Worm (Caenorhabditis elegans) whole organism, L2 larva: ENCODE data around the gene Y73B6A.1.

Source experiments
- C34F6.9 ChIP-seq: fragments of 150-350 bp; optimal IDR thresholded peaks from 2 replicates; lab custom pipeline; 2014; ENCODE audit warnings: missing biosample characterization, missing genetic modification characterization
- F13H6.1 ChIP-seq: sonication (generic microtip); optimal IDR thresholded peaks from 2 replicates; lab custom pipeline; 2016; ENCODE audit warnings: missing genetic modification characterization, missing compliant biosample characterization
- R02D3.7 ChIP-seq: fragments of 150-350 bp; optimal IDR thresholded peaks from 2 replicates; lab custom pipeline; 2014; ENCODE audit warnings: missing biosample characterization, missing genetic modification characterization
- Y55F3AM.14 ChIP-seq: fragments of 200-800 bp; sonication (Bioruptor generic); optimal IDR thresholded peaks from 2 replicates; lab custom pipeline; 2018; ENCODE audit warnings: mild to moderate bottlenecking, missing genetic modification characterization, missing compliant biosample characterization
- alr-1 ChIP-seq: fragments of 150-350 bp; optimal IDR thresholded peaks from 2 replicates; lab custom pipeline; 2014; ENCODE audit warnings: missing biosample characterization, missing genetic modification characterization
- aly-2 ChIP-seq: fragments of 150-350 bp; optimal IDR thresholded peaks from 2 replicates; lab custom pipeline; 2014; ENCODE audit warnings: missing biosample characterization, missing genetic modification characterization
- ceh-16 ChIP-seq: fragments of 150-350 bp; optimal IDR thresholded peaks from 2 replicates; lab custom pipeline; 2014; ENCODE audit warnings: missing biosample characterization, missing genetic modification characterization
- crh-2 ChIP-seq: sonication (generic microtip); optimal IDR thresholded peaks from 2 replicates; lab custom pipeline; 2017; ENCODE audit warnings: missing biosample characterization, missing genetic modification characterization
- dmd-4 ChIP-seq: sonication (generic microtip); optimal IDR thresholded peaks from 2 replicates; lab custom pipeline; 2017; ENCODE audit warnings: missing biosample characterization, missing genetic modification characterization
- egl-27 ChIP-seq: sonication (generic microtip); optimal IDR thresholded peaks from 3 replicates; lab custom pipeline; 2017; ENCODE audit warnings: missing biosample characterization, missing genetic modification reagents, missing genetic modification characterization
- elt-3 ChIP-seq: sonication (generic microtip); optimal IDR thresholded peaks from 2 replicates; lab custom pipeline; 2017; ENCODE audit warnings: missing biosample characterization, missing genetic modification characterization
- fos-1 ChIP-seq: fragments of 150-350 bp; optimal IDR thresholded peaks from 2 replicates; lab custom pipeline; 2014; ENCODE audit warnings: missing biosample characterization, missing genetic modification characterization
- gmeb-1 ChIP-seq: fragments of 150-350 bp; optimal IDR thresholded peaks from 2 replicates; lab custom pipeline; 2014; ENCODE audit warnings: missing biosample characterization, missing genetic modification characterization
- lin-13 ChIP-seq: fragments of 150-350 bp; optimal IDR thresholded peaks from 2 replicates; lab custom pipeline; 2014; ENCODE audit warnings: missing biosample characterization, missing genetic modification reagents, missing genetic modification characterization
- lsy-2 ChIP-seq, 2 experiments: fragments of 150-350 bp in 1 of 2; sonication (generic microtip) in 1 of 2; optimal IDR thresholded peaks; 2 replicates each; lab custom pipeline; 2014 to 2017; ENCODE audit warnings: missing biosample characterization in 2 of 2, missing genetic modification characterization in 2 of 2
- mab-5 ChIP-seq: fragments of 150-350 bp; optimal IDR thresholded peaks from 2 replicates; lab custom pipeline; 2014; ENCODE audit warnings: missing biosample characterization, missing genetic modification characterization
- mdl-1 ChIP-seq, 2 experiments: fragments of 150-350 bp in 1 of 2; sonication (generic microtip) in 1 of 2; optimal IDR thresholded peaks; 2 replicates each; lab custom pipeline; 2017; ENCODE audit warnings: missing biosample characterization in 2 of 2, missing genetic modification characterization in 2 of 2
- nhr-10 ChIP-seq: sonication (generic microtip); optimal IDR thresholded peaks from 2 replicates; lab custom pipeline; 2017; ENCODE audit warnings: missing biosample characterization, missing genetic modification characterization
- nhr-12 ChIP-seq: fragments of 150-350 bp; optimal IDR thresholded peaks from 2 replicates; lab custom pipeline; 2014; ENCODE audit warnings: missing biosample characterization, missing genetic modification characterization
- nhr-129 ChIP-seq: fragments of 150-350 bp; optimal IDR thresholded peaks from 2 replicates; lab custom pipeline; 2014; ENCODE audit warnings: missing biosample characterization, missing genetic modification characterization
- nhr-21 ChIP-seq: fragments of 150-350 bp; optimal IDR thresholded peaks from 2 replicates; lab custom pipeline; 2014; ENCODE audit warnings: missing biosample characterization, missing genetic modification characterization
- nhr-23 ChIP-seq: fragments of 150-350 bp; optimal IDR thresholded peaks from 2 replicates; lab custom pipeline; 2014; ENCODE audit warnings: missing biosample characterization, missing genetic modification reagents, missing genetic modification characterization
- nhr-237 ChIP-seq: fragments of 150-350 bp; optimal IDR thresholded peaks from 2 replicates; lab custom pipeline; 2014; ENCODE audit warnings: missing biosample characterization, missing genetic modification characterization
- nhr-6 ChIP-seq: fragments of 150-350 bp; optimal IDR thresholded peaks from 2 replicates; lab custom pipeline; 2014; ENCODE audit warnings: missing biosample characterization, missing genetic modification characterization
- peb-1 ChIP-seq: fragments of 150-350 bp; optimal IDR thresholded peaks from 2 replicates; lab custom pipeline; 2014; ENCODE audit warnings: missing biosample characterization, missing genetic modification characterization
- sem-4 ChIP-seq: fragments of 150-350 bp; optimal IDR thresholded peaks from 2 replicates; lab custom pipeline; 2014; ENCODE audit warnings: missing biosample characterization, missing genetic modification reagents, missing genetic modification characterization
- sma-3 ChIP-seq: sonication (generic microtip); optimal IDR thresholded peaks from 2 replicates; lab custom pipeline; 2016; ENCODE audit warnings: missing genetic modification reagents, missing genetic modification characterization, missing compliant biosample characterization
- sma-9 ChIP-seq, 2 experiments: fragments of 150-350 bp in 1 of 2; sonication (generic microtip) in 1 of 2; optimal IDR thresholded peaks; 2 replicates each; lab custom pipeline; 2014 to 2016; ENCODE audit warnings: missing genetic modification characterization in 2 of 2, mild to moderate bottlenecking in 1 of 2, missing biosample characterization in 1 of 2, missing compliant biosample characterization in 1 of 2, missing genetic modification reagents in 1 of 2, moderate library complexity in 1 of 2
- unc-39 ChIP-seq: fragments of 150-350 bp; optimal IDR thresholded peaks from 2 replicates; lab custom pipeline; 2014; ENCODE audit warnings: missing biosample characterization, missing genetic modification characterization
- unc-55 ChIP-seq: fragments of 150-350 bp; sonication (generic microtip); optimal IDR thresholded peaks from 3 replicates; lab custom pipeline; 2014; ENCODE audit warnings: missing biosample characterization, missing genetic modification reagents, missing genetic modification characterization
- zag-1 ChIP-seq: fragments of 150-350 bp; optimal IDR thresholded peaks from 2 replicates; lab custom pipeline; 2014; ENCODE audit warnings: missing biosample characterization, missing genetic modification characterization
- ztf-11 ChIP-seq: sonication (generic microtip); optimal IDR thresholded peaks from 2 replicates; lab custom pipeline; 2017; ENCODE audit warnings: missing biosample characterization, missing genetic modification characterization

Gene Y73B6A.1

ce11 chrIV:6652479-6653022 is 15.2 kb downstream of the Y73B6A.1 start:
- TF ChIP-seq crh-2 (tag; lab: Kevin White, UChicago) (peak; percentile 77), fos-1 (no peak)

DNA sequence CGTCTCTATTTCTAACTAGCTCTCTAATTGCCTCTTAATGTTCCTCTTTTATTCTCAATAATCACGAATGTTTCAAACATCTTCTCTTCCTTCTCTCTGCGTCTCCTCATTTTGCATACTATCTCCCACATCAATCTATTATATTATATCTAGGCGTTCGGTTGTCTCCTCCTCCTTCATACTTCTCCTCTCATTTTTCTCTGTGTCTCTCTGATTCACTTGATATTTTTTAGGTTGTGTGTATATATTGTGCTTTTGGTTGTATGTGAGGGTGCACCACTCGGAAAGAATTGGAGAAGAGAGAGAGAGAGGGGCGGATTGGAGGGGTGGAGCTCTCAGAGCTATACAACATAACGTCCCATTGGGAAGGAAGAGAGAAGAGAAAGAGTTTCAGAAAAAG is 19.2 kb downstream of the Y73B6A.1 start:
- TF ChIP-seq sem-4 (tag; lab: Kevin White, UChicago) (no peak), lin-13 (GFP tag; lab: Kevin White, UChicago) (no peak), unc-55 (GFP tag; lab: Kevin White, UChicago) (peak; percentile 41), F13H6.1 (tag; lab: Kevin White, UChicago) (peak; percentile 56), lsy-2 (tag; optimal IDR thresholded peaks at IDR 0.05; lab: Kevin White, UChicago) (peak in 1 of 2 experiments; percentile 29), C34F6.9 (peak; percentile 44), nhr-23 (no peak), R02D3.7 (tag; lab: Kevin White, UChicago) (no peak), nhr-237 (tag; lab: Kevin White, UChicago) (no peak), nhr-10 (tag; lab: Kevin White, UChicago) (no peak), mab-5 (peak; percentile 43)

DNA sequence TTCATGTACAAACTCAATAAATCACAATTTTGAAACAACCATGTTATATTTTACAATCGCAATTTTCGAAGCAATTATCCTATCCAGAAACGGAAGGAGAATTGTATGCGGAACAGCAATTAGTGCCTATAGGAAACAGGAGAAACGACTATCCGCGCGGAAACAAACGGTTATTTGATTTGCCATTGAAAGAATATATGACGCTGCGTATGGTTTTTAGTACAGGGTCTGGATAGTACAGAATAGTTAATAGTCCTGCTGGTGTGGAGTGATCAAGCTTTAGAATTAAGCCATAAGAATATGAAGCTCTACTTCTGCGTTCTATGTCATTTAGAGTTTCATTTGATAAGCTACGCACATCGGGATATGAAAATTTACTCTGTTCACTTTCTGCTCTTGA is 20.9 kb downstream of the Y73B6A.1 start:
- TF ChIP-seq egl-27 (tag; lab: Kevin White, UChicago) = no peak
- no peak for TF ChIP-seq nhr-237 (tag; lab: Kevin White, UChicago)
- TF ChIP-seq nhr-10 (tag; lab: Kevin White, UChicago) = no peak
- TF ChIP-seq zag-1 = no peak
- no peak for TF ChIP-seq Y55F3AM.14 (GFP tag; lab: Kevin White, UChicago)
- no peak for TF ChIP-seq unc-39 (tag; lab: Kevin White, UChicago)
- no peak for TF ChIP-seq F13H6.1 (tag; lab: Kevin White, UChicago)
- no peak for TF ChIP-seq ztf-11 (tag; lab: Kevin White, UChicago)
- TF ChIP-seq aly-2 (tag; lab: Kevin White, UChicago) = no peak
- TF ChIP-seq alr-1 (tag; lab: Kevin White, UChicago) = no peak
- TF ChIP-seq crh-2 (tag; lab: Kevin White, UChicago) = no peak
- TF ChIP-seq sem-4 (tag; lab: Kevin White, UChicago) = no peak
- no peak for TF ChIP-seq nhr-12
- no peak for TF ChIP-seq dmd-4 (tag; lab: Kevin White, UChicago)
- TF ChIP-seq lsy-2 (tag; optimal IDR thresholded peaks at IDR 0.05; lab: Kevin White, UChicago) = no peak
- no peak for TF ChIP-seq sma-3 (GFP tag; lab: Kevin White, UChicago)
- no peak for TF ChIP-seq elt-3 (tag; lab: Kevin White, UChicago)
- TF ChIP-seq gmeb-1 (tag; lab: Kevin White, UChicago) = no peak

- TF ChIP-seq crh-2 (tag; lab: Kevin White, UChicago) = no peak
- peak; percentile 89 for TF ChIP-seq C34F6.9
- TF ChIP-seq nhr-12 = no peak
- peak; percentile 44 for TF ChIP-seq gmeb-1 (tag; lab: Kevin White, UChicago)
- peak; percentile 35 for TF ChIP-seq lin-13 (GFP tag; lab: Kevin White, UChicago)
- TF ChIP-seq egl-27 (tag; lab: Kevin White, UChicago) = peak; percentile 40
- TF ChIP-seq sma-9 (GFP tag; optimal IDR thresholded peaks at IDR 0.05; lab: Kevin White, UChicago) = peak; percentile 57
- TF ChIP-seq sma-9 (tag; optimal IDR thresholded peaks at IDR 0.05; lab: Kevin White, UChicago) = no peak
- no peak for TF ChIP-seq R02D3.7 (tag; lab: Kevin White, UChicago)
- no peak for TF ChIP-seq sem-4 (tag; lab: Kevin White, UChicago)
- peak; percentile 31 for TF ChIP-seq nhr-6 (tag; lab: Kevin White, UChicago)
- peak; percentile 72 for TF ChIP-seq F13H6.1 (tag; lab: Kevin White, UChicago)
- no peak for TF ChIP-seq nhr-21 (tag; lab: Kevin White, UChicago)
- peak; percentile 83 for TF ChIP-seq nhr-129 (tag; lab: Kevin White, UChicago)
- peak; percentile 68 for TF ChIP-seq mab-5
- peak in 1 of 2 experiments; percentile 72 for TF ChIP-seq lsy-2 (tag; optimal IDR thresholded peaks at IDR 0.05; lab: Kevin White, UChicago)
These were observed 21.7 kb downstream of the Y73B6A.1 start, which contains the start of gene hil-7 for ce11 chrIV:6645867-6646655. hil-7 (plus strand) TSS chrIV:6646312.

ce11 chrIV:6639880-6640279 is 27.9 kb downstream of the Y73B6A.1 start, which contains the start of gene C01B10.6:
C01B10.6 (plus strand) TSS chrIV:6640180.
- TF ChIP-seq mdl-1 (tag; optimal IDR thresholded peaks at IDR 0.05; lab: Kevin White, UChicago) (no peak), F13H6.1 (tag; lab: Kevin White, UChicago) (no peak), peb-1 (tag; lab: Kevin White, UChicago) (no peak), ztf-11 (tag; lab: Kevin White, UChicago) (no peak), ceh-16 (tag; lab: Kevin White, UChicago) (no peak), fos-1 (peak; percentile 4)
